Fruit fly (Drosophila melanogaster) whole organism, embryonic: ENCODE results near the gene eIF3d1.
A peak's percentile ranks its signal among the peaks of the same experiment; 100 is the strongest.

Experiments
- ATbp ChIP-seq: fragments of 200-800 bp; sonication (Bioruptor generic); optimal IDR thresholded peaks from 2 replicates; lab custom pipeline; 2017; ENCODE audit warnings: missing biosample characterization, mild to moderate bottlenecking, missing genetic modification characterization, missing genetic modification reagents
- Awh ChIP-seq: fragments of 200-800 bp; sonication (Bioruptor generic); IDR thresholded peaks from 2 replicates; pipeline ENCODE4, ENCODE4 v1.3.6; 2022; ENCODE audit warnings: missing biosample characterization, missing genetic modification characterization
- B-H2 ChIP-seq: fragments of 200-800 bp; sonication (Bioruptor generic); optimal IDR thresholded peaks from 2 replicates; lab custom pipeline; 2018; ENCODE audit warnings: missing biosample characterization, mild to moderate bottlenecking, missing genetic modification characterization
- CG10274 ChIP-seq: fragments of 200-800 bp; sonication (Bioruptor generic); optimal IDR thresholded peaks from 3 replicates; lab custom pipeline; 2017; ENCODE audit warnings: missing biosample characterization, mild to moderate bottlenecking, missing genetic modification characterization
- CG11456 ChIP-seq: fragments of 200-800 bp; sonication (Bioruptor generic); IDR thresholded peaks from 3 replicates; pipeline ENCODE4 v1.3.6; 2022; ENCODE audit warnings: missing biosample characterization, missing genetic modification characterization
- CG12104 ChIP-seq: fragments of 200-800 bp; sonication (Bioruptor generic); optimal IDR thresholded peaks from 3 replicates; lab custom pipeline; 2016; ENCODE audit warnings: missing biosample characterization, missing genetic modification characterization
- CG12155 ChIP-seq: fragments of 200-800 bp; sonication (Bioruptor generic); optimal IDR thresholded peaks from 3 replicates; lab custom pipeline; 2016; ENCODE audit warnings: missing biosample characterization, missing genetic modification characterization
- CG13296 ChIP-seq: fragments of 200-800 bp; sonication (Bioruptor generic); optimal IDR thresholded peaks from 3 replicates; lab custom pipeline; 2018; ENCODE audit warnings: missing biosample characterization, mild to moderate bottlenecking, missing genetic modification characterization
- CG14014 ChIP-seq: fragments of 200-800 bp; sonication (Bioruptor generic); IDR thresholded peaks from 2 replicates; pipeline ENCODE4 v1.3.6; 2022; ENCODE audit warnings: missing biosample characterization, missing genetic modification characterization
- CG1529 ChIP-seq: fragments of 200-800 bp; sonication (Bioruptor generic); optimal IDR thresholded peaks from 3 replicates; lab custom pipeline; 2018; ENCODE audit warnings: missing biosample characterization, missing genetic modification characterization
- CG16815 ChIP-seq: fragments of 200-800 bp; sonication (Bioruptor generic); optimal IDR thresholded peaks from 3 replicates; lab custom pipeline; 2017; ENCODE audit warnings: missing biosample characterization, mild to moderate bottlenecking, missing genetic modification characterization
- CG17612 ChIP-seq: fragments of 200-800 bp; sonication (Bioruptor generic); IDR thresholded peaks from 2 replicates; pipeline ENCODE4 v1.3.6; 2022; ENCODE audit warnings: missing biosample characterization, missing genetic modification characterization
- CG18599 ChIP-seq: fragments of 200-800 bp; sonication (Bioruptor generic); optimal IDR thresholded peaks from 3 replicates; lab custom pipeline; 2017; ENCODE audit warnings: missing biosample characterization, missing genetic modification characterization, mild to moderate bottlenecking, moderate library complexity, missing genetic modification reagents
- CG2116 ChIP-seq: fragments of 200-800 bp; sonication (Bioruptor generic); optimal IDR thresholded peaks from 3 replicates; lab custom pipeline; 2018; ENCODE audit warnings: missing biosample characterization, mild to moderate bottlenecking, missing genetic modification characterization
- CG2199 ChIP-seq: fragments of 200-800 bp; sonication (Bioruptor generic); IDR thresholded peaks from 3 replicates; pipeline ENCODE4 v1.3.6; 2022; ENCODE audit warnings: missing biosample characterization, missing genetic modification characterization
- CG2712 ChIP-seq: fragments of 200-800 bp; optimal IDR thresholded peaks from 3 replicates; lab custom pipeline; 2019; ENCODE audit warnings: missing biosample characterization, mild to moderate bottlenecking, missing genetic modification characterization, moderate library complexity
- CG2889 ChIP-seq: fragments of 200-800 bp; sonication (Bioruptor generic); IDR thresholded peaks from 3 replicates; pipeline ENCODE4 v1.3.6; 2022; ENCODE audit warnings: missing biosample characterization, missing genetic modification characterization
- CG30403 ChIP-seq: fragments of 200-800 bp; sonication (Bioruptor generic); optimal IDR thresholded peaks from 3 replicates; lab custom pipeline; 2016; ENCODE audit warnings: missing biosample characterization, missing genetic modification characterization
- CG30431 ChIP-seq: fragments of 200-800 bp; sonication (Bioruptor generic); optimal IDR thresholded peaks from 2 replicates; lab custom pipeline; 2017; ENCODE audit warnings: missing biosample characterization, missing genetic modification characterization
- CG31224 ChIP-seq: fragments of 200-800 bp; sonication (Bioruptor generic); IDR thresholded peaks from 2 replicates; pipeline ENCODE4 v1.3.6; 2022; ENCODE audit warnings: missing biosample characterization, missing genetic modification characterization
- CG34376 ChIP-seq: fragments of 200-800 bp; sonication (Bioruptor generic); optimal IDR thresholded peaks from 2 replicates; lab custom pipeline; 2018; ENCODE audit warnings: missing biosample characterization, mild to moderate bottlenecking, missing genetic modification characterization
- CG7372 ChIP-seq: fragments of 200-800 bp; sonication (Bioruptor generic); IDR thresholded peaks from 2 replicates; pipeline ENCODE4 v1.3.6; 2022; ENCODE audit warnings: missing biosample characterization, missing genetic modification characterization
- CG8765 ChIP-seq: fragments of 200-800 bp; sonication (Bioruptor generic); IDR thresholded peaks from 2 replicates; pipeline ENCODE4 v1.3.6; 2022; ENCODE audit warnings: missing biosample characterization, missing genetic modification characterization
- CG9727 ChIP-seq: fragments of 200-800 bp; sonication (Bioruptor generic); optimal IDR thresholded peaks from 3 replicates; lab custom pipeline; 2017; ENCODE audit warnings: missing biosample characterization, mild to moderate bottlenecking, missing genetic modification characterization
- D19B ChIP-seq: fragments of 200-800 bp; sonication (Bioruptor generic); optimal IDR thresholded peaks from 2 replicates; lab custom pipeline; 2017; ENCODE audit warnings: missing biosample characterization, mild to moderate bottlenecking, missing genetic modification characterization
- Drgx ChIP-seq: fragments of 200-800 bp; sonication (Bioruptor generic); IDR thresholded peaks from 2 replicates; pipeline ENCODE4 v1.3.6; 2022; ENCODE audit warnings: missing biosample characterization, missing genetic modification characterization
- Elba2 ChIP-seq: fragments of 200-800 bp; sonication (Bioruptor generic); optimal IDR thresholded peaks from 3 replicates; lab custom pipeline; 2016; ENCODE audit warnings: missing biosample characterization, missing genetic modification characterization
- Max ChIP-seq: fragments of 200-800 bp; sonication (Bioruptor generic); optimal IDR thresholded peaks from 2 replicates; lab custom pipeline; 2016; ENCODE audit warnings: missing biosample characterization, mild to moderate bottlenecking, missing genetic modification characterization
- Opbp ChIP-seq: fragments of 200-800 bp; sonication (Bioruptor generic); IDR thresholded peaks from 3 replicates; pipeline ENCODE4 v1.3.6; 2022; ENCODE audit warnings: missing biosample characterization, missing genetic modification characterization; ENCODE audit not compliant: partially characterized antibody
- Scr ChIP-seq: fragments of 200-800 bp; sonication (Bioruptor generic); IDR thresholded peaks from 2 replicates; pipeline ENCODE4 v1.3.6; 2022; ENCODE audit warnings: missing biosample characterization, missing genetic modification characterization; ENCODE audit not compliant: partially characterized antibody
- Side ChIP-seq: fragments of 200-800 bp; sonication (Bioruptor generic); optimal IDR thresholded peaks from 2 replicates; lab custom pipeline; 2016; ENCODE audit warnings: missing biosample characterization, missing genetic modification characterization
- Six4 ChIP-seq: fragments of 200-800 bp; sonication (Bioruptor generic); optimal IDR thresholded peaks from 2 replicates; lab custom pipeline; 2016; ENCODE audit warnings: missing biosample characterization, missing genetic modification characterization
- Sry-β ChIP-seq: fragments of 200-800 bp; sonication (Bioruptor generic); optimal IDR thresholded peaks from 2 replicates; lab custom pipeline; 2018; ENCODE audit warnings: missing biosample characterization, mild to moderate bottlenecking, missing genetic modification characterization, moderate library complexity
- Tbp ChIP-seq: fragments of >200 bp; optimal IDR thresholded peaks from 2 replicates; lab custom pipeline; 2018; ENCODE audit warnings: missing biosample characterization, missing genetic modification characterization
- ash1 ChIP-seq: fragments of 200-800 bp; sonication (Bioruptor generic); optimal IDR thresholded peaks from 2 replicates; lab custom pipeline; 2018; ENCODE audit warnings: missing biosample characterization, mild to moderate bottlenecking, missing genetic modification characterization
- ci ChIP-seq: fragments of 200-800 bp; sonication (Bioruptor generic); IDR thresholded peaks from 3 replicates; pipeline ENCODE4 v1.3.6; 2022; ENCODE audit warnings: missing biosample characterization, missing genetic modification characterization
- crol ChIP-seq: fragments of 200-800 bp; sonication (Bioruptor generic); IDR thresholded peaks from 2 replicates; pipeline ENCODE4 v1.3.6; 2022; ENCODE audit warnings: missing biosample characterization, missing genetic modification characterization
- crp ChIP-seq, 2 experiments: fragments of 200-800 bp; sonication (Bioruptor generic); optimal IDR thresholded peaks; 2 replicates in 1 of 2; 3 replicates in 1 of 2; lab custom pipeline; 2017; ENCODE audit warnings: missing biosample characterization in 2 of 2, missing genetic modification characterization in 2 of 2, mild to moderate bottlenecking in 1 of 2, moderate library complexity in 1 of 2
- dati ChIP-seq: fragments of 200-800 bp; sonication (Bioruptor generic); IDR thresholded peaks from 2 replicates; pipeline ENCODE4 v1.3.6; 2022; ENCODE audit warnings: missing biosample characterization, missing genetic modification characterization
- dysf ChIP-seq: fragments of 200-800 bp; sonication (Bioruptor generic); IDR thresholded peaks from 3 replicates; pipeline ENCODE4 v1.3.6; 2022; ENCODE audit warnings: missing biosample characterization, missing genetic modification characterization
- en ChIP-seq: fragments of 200-800 bp; sonication (Bioruptor generic); optimal IDR thresholded peaks from 2 replicates; lab custom pipeline; 2016; ENCODE audit warnings: missing biosample characterization, missing genetic modification characterization
- esg ChIP-seq: fragments of 200-800 bp; sonication (Bioruptor generic); conservative IDR thresholded peaks from 2 replicates; pipeline ENCODE4 v1.3.6; 2022; ENCODE audit warnings: missing biosample characterization, missing genetic modification characterization
- exex ChIP-seq: fragments of 200-800 bp; sonication (Bioruptor generic); optimal IDR thresholded peaks from 4 replicates; lab custom pipeline; 2018; ENCODE audit warnings: missing biosample characterization, mild to moderate bottlenecking, missing genetic modification characterization, moderate library complexity
- gem ChIP-seq: fragments of 200-800 bp; sonication (Bioruptor generic); optimal IDR thresholded peaks from 2 replicates; lab custom pipeline; 2019; ENCODE audit warnings: missing biosample characterization, mild to moderate bottlenecking, missing genetic modification characterization, moderate library complexity
- mam ChIP-seq: fragments of 200-800 bp; sonication (Bioruptor generic); optimal IDR thresholded peaks from 3 replicates; lab custom pipeline; 2016; ENCODE audit warnings: missing biosample characterization, missing genetic modification characterization
- mirr ChIP-seq: fragments of 200-800 bp; sonication (Bioruptor generic); optimal IDR thresholded peaks from 3 replicates; lab custom pipeline; 2018; ENCODE audit warnings: missing biosample characterization, mild to moderate bottlenecking, missing genetic modification characterization
- mld ChIP-seq: fragments of 200-800 bp; sonication (Bioruptor generic); IDR thresholded peaks from 3 replicates; pipeline ENCODE4 v1.3.6; 2022; ENCODE audit warnings: missing biosample characterization, missing genetic modification characterization; ENCODE audit not compliant: partially characterized antibody
- pho ChIP-seq: fragments of 200-800 bp; sonication (Bioruptor generic); optimal IDR thresholded peaks from 2 replicates; lab custom pipeline; 2016; ENCODE audit warnings: missing biosample characterization, missing genetic modification characterization
- pnt ChIP-seq: fragments of 200-800 bp; sonication (Bioruptor generic); optimal IDR thresholded peaks from 3 replicates; lab custom pipeline; 2016; ENCODE audit warnings: missing biosample characterization, missing genetic modification characterization
- scrt ChIP-seq: fragments of 200-800 bp; sonication (Bioruptor generic); optimal IDR thresholded peaks from 2 replicates; lab custom pipeline; 2018; ENCODE audit warnings: missing biosample characterization, mild to moderate bottlenecking, missing genetic modification characterization, moderate library complexity
- sna ChIP-seq: fragments of 200-800 bp; sonication (Bioruptor generic); IDR thresholded peaks from 2 replicates; pipeline ENCODE4 v1.3.6; 2022; ENCODE audit warnings: missing biosample characterization, missing genetic modification characterization; ENCODE audit not compliant: partially characterized antibody
- tup ChIP-seq: fragments of 200-800 bp; sonication (Bioruptor generic); optimal IDR thresholded peaks from 2 replicates; lab custom pipeline; 2016; ENCODE audit warnings: missing biosample characterization, mild to moderate bottlenecking, missing genetic modification characterization, moderate library complexity

Gene eIF3d1

DNA sequence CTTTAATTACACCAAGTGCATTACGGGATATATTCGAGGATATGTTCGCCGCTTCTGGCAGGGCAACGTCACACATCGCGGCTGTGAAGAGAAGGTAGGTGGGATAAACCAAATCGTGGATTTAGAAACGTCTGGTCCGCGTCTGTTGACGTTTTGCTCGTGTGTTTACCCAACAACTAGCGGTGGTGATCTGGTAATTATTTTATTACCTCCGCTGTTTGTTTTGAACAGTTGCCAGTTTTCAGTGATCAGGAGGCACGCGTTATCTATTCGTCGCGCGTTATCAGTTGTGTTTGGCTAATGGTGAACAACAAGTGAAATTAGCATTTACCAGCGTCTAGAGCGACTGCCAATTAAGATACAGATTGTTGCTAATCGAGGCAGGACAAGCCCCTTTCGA lies 49.2 kb downstream of the eIF3d1 start (continued):
- TF ChIP-seq CG9727 (GFP tag; lab: Kevin White, UChicago): peak; percentile 47
- TF ChIP-seq mirr (GFP tag; lab: Kevin White, UChicago): peak; percentile 89
- no peak for TF ChIP-seq CG2712 (tag; lab: Kevin White, UChicago)
- peak; percentile 81 for TF ChIP-seq B-H2
- TF ChIP-seq CG12104 (GFP tag; lab: Kevin White, UChicago): no peak
- TF ChIP-seq CG30431: no peak
- peak; percentile 54 for TF ChIP-seq ATbp (GFP tag; lab: Kevin White, UChicago)
- TF ChIP-seq CG17612 (GFP tag; lab: Robert Waterston, UW): no peak
- TF ChIP-seq crp (GFP tag; optimal IDR thresholded peaks at IDR 0.05; lab: Kevin White, UChicago): no peak
- TF ChIP-seq Opbp (GFP tag; lab: Robert Waterston, UW): no peak
- peak; percentile 52 for TF ChIP-seq pho
- no peak for TF ChIP-seq Drgx (GFP tag; lab: Robert Waterston, UW)
- TF ChIP-seq D19B (GFP tag; lab: Kevin White, UChicago): peak; percentile 21
- no peak for TF ChIP-seq Elba2 (GFP tag; lab: Kevin White, UChicago)
- peak; percentile 46 for TF ChIP-seq scrt
- peak; percentile 9 for TF ChIP-seq gem (tag; lab: Kevin White, UChicago)
- TF ChIP-seq CG30403 (GFP tag; lab: Kevin White, UChicago): no peak
- peak; percentile 86 for TF ChIP-seq CG18599 (GFP tag; lab: Kevin White, UChicago)
- TF ChIP-seq Six4 (GFP tag; lab: Kevin White, UChicago): no peak
- peak; percentile 72 for TF ChIP-seq ash1 (GFP tag; lab: Kevin White, UChicago)
- TF ChIP-seq sna (GFP tag; lab: Robert Waterston, UW): no peak
- TF ChIP-seq exex: peak; percentile 56
- TF ChIP-seq Scr (GFP tag; lab: Robert Waterston, UW): no peak
- peak; percentile 7 for TF ChIP-seq mam (GFP tag; lab: Kevin White, UChicago)
- no peak for TF ChIP-seq CG12155
- TF ChIP-seq crol: no peak
- TF ChIP-seq CG2116: peak; percentile 2
- no peak for TF ChIP-seq CG7372 (GFP tag; lab: Robert Waterston, UW)
- no peak for TF ChIP-seq esg (GFP tag; lab: Robert Waterston, UW)
- TF ChIP-seq pnt (GFP tag; lab: Kevin White, UChicago): no peak
- no peak for TF ChIP-seq CG31224 (GFP tag; lab: Robert Waterston, UW)
- no peak for TF ChIP-seq Max (GFP tag; lab: Kevin White, UChicago)
- TF ChIP-seq dati (GFP tag; lab: Robert Waterston, UW): no peak
- TF ChIP-seq CG14014 (GFP tag; lab: Robert Waterston, UW): no peak; the same call in 1 of the 2 replicates
- TF ChIP-seq CG10274 (GFP tag; lab: Kevin White, UChicago): peak; percentile 4
- no peak for TF ChIP-seq Tbp
- TF ChIP-seq CG13296 (GFP tag; lab: Kevin White, UChicago): peak; percentile 81
- TF ChIP-seq CG2889 (GFP tag; lab: Robert Waterston, UW): no peak
- no peak; the same call in 2 of the 3 replicates for TF ChIP-seq CG11456 (GFP tag; lab: Robert Waterston, UW)
- no peak for TF ChIP-seq CG16815
- no peak for TF ChIP-seq CG1529 (GFP tag; lab: Kevin White, UChicago)
- TF ChIP-seq CG2199 (GFP tag; lab: Robert Waterston, UW): no peak
- TF ChIP-seq mld: no peak
- no peak for TF ChIP-seq en
- peak; percentile 56; the same call in 1 of the 3 replicates for TF ChIP-seq ci (GFP tag; lab: Robert Waterston, UW)
- peak; percentile 40 for TF ChIP-seq tup (GFP tag; lab: Kevin White, UChicago)
- TF ChIP-seq Awh: no peak; the same call in 1 of the 2 replicates
- TF ChIP-seq dysf (GFP tag; lab: Robert Waterston, UW): no peak
- TF ChIP-seq Side: no peak
- TF ChIP-seq CG8765 (GFP tag; lab: Robert Waterston, UW): no peak
- peak; percentile 79 for TF ChIP-seq CG34376 (GFP tag; lab: Kevin White, UChicago)
- no peak for TF ChIP-seq Sry-β (GFP tag; lab: Kevin White, UChicago)
